Worm (Caenorhabditis elegans) whole organism, late embryonic: ENCODE measurements around the gene F28H6.8.

Experiments
- C38D4.7 ChIP-seq: fragments of 200-800 bp; sonication (Bioruptor generic); optimal IDR thresholded peaks from 2 replicates; lab custom pipeline; 2018; ENCODE audit warnings: mild to moderate bottlenecking, missing genetic modification characterization, moderate library complexity, missing compliant biosample characterization
- F13H6.1 ChIP-seq: sonication (generic microtip); optimal IDR thresholded peaks from 2 replicates; lab custom pipeline; 2016; ENCODE audit warnings: missing genetic modification characterization, missing compliant biosample characterization
- K09A11.1 ChIP-seq: sonication (generic microtip); optimal IDR thresholded peaks from 2 replicates; lab custom pipeline; 2017; ENCODE audit warnings: antibody characterized with exemption, mild to moderate bottlenecking, missing genetic modification characterization, missing compliant biosample characterization; ENCODE audit not compliant: insufficient read depth
- T23F11.4 ChIP-seq: fragments of 200-800 bp; sonication (Bioruptor generic); optimal IDR thresholded peaks from 2 replicates; lab custom pipeline; 2018; ENCODE audit warnings: mild to moderate bottlenecking, missing genetic modification characterization, missing compliant biosample characterization
- ahr-1 ChIP-seq: sonication (generic microtip); optimal IDR thresholded peaks from 2 replicates; lab custom pipeline; 2016; ENCODE audit warnings: missing genetic modification characterization, missing compliant biosample characterization
- ama-1 ChIP-seq: fragments of 150-350 bp; optimal IDR thresholded peaks from 2 replicates; lab custom pipeline; 2014
- ceh-24 ChIP-seq: sonication (generic microtip); optimal IDR thresholded peaks from 2 replicates; lab custom pipeline; 2016; ENCODE audit warnings: mild to moderate bottlenecking, missing genetic modification characterization, missing compliant biosample characterization
- ceh-48 ChIP-seq: sonication (generic microtip); optimal IDR thresholded peaks from 2 replicates; lab custom pipeline; 2016; ENCODE audit warnings: missing genetic modification characterization, inconsistent platforms, missing compliant biosample characterization
- dve-1 ChIP-seq: sonication (generic microtip); optimal IDR thresholded peaks from 2 replicates; lab custom pipeline; 2017; ENCODE audit warnings: antibody characterized with exemption, mild to moderate bottlenecking, missing genetic modification characterization, missing compliant biosample characterization
- elt-2 ChIP-seq: sonication (generic microtip); optimal IDR thresholded peaks from 2 replicates; lab custom pipeline; 2016; ENCODE audit warnings: missing genetic modification reagents, missing genetic modification characterization, missing compliant biosample characterization
- fax-1 ChIP-seq: sonication (generic microtip); optimal IDR thresholded peaks from 2 replicates; lab custom pipeline; 2016; ENCODE audit warnings: missing genotype, missing genetic modification characterization, missing compliant biosample characterization
- mec-3 ChIP-seq: sonication (generic microtip); optimal IDR thresholded peaks from 2 replicates; lab custom pipeline; 2016; ENCODE audit warnings: borderline replicate concordance, missing genetic modification characterization, missing compliant biosample characterization
- nfya-1 ChIP-seq: sonication (generic microtip); optimal IDR thresholded peaks from 2 replicates; lab custom pipeline; 2017; ENCODE audit warnings: missing genetic modification characterization, mild to moderate bottlenecking, missing compliant biosample characterization, antibody characterized with exemption, moderate library complexity
- nhr-11 ChIP-seq: fragments of 150-350 bp; optimal IDR thresholded peaks from 2 replicates; lab custom pipeline; 2014; ENCODE audit warnings: missing biosample characterization, missing genetic modification characterization
- sox-4 ChIP-seq: sonication (generic microtip); optimal IDR thresholded peaks from 2 replicates; lab custom pipeline; 2017; ENCODE audit warnings: mild to moderate bottlenecking, missing genetic modification characterization, inconsistent platforms, missing compliant biosample characterization
- unc-3 ChIP-seq, 2 experiments: fragments of 200-800 bp in 1 of 2; sonication (Bioruptor generic) in 1 of 2; sonication (generic microtip) in 1 of 2; conservative IDR thresholded peaks in 1 of 2; optimal IDR thresholded peaks in 1 of 2; 2 replicates each; pipeline versions ENCODE4 v1.3.6 to Lab custom; 2016 to 2022; ENCODE audit warnings: missing compliant biosample characterization in 2 of 2, missing genetic modification characterization in 2 of 2, missing genetic modification reagents in 1 of 2

F28H6.8 gene

ce11 chrX:14084230-14084629 lies 49.9 kb downstream of the F28H6.8 start, which contains the start of gene C33G3.6:
TSS of gene C33G3.6 (minus strand) at chrX:14084330.
- TF ChIP-seq K09A11.1 (tag; lab: Kevin White, UChicago) (no peak), C38D4.7 (no peak), mec-3 (no peak), nhr-11 (tag; lab: Kevin White, UChicago) (no peak), dve-1 (tag; lab: Kevin White, UChicago) (no peak), T23F11.4 (GFP tag; lab: Kevin White, UChicago) (no peak), ahr-1 (tag; lab: Kevin White, UChicago) (no peak), nfya-1 (no peak), F13H6.1 (tag; lab: Kevin White, UChicago) (no peak), fax-1 (tag; lab: Kevin White, UChicago) (no peak), unc-3 (GFP tag; conservative IDR thresholded peaks at IDR 0.05; lab: Robert Waterston, UW) (no peak), unc-3 (tag; optimal IDR thresholded peaks at IDR 0.05; lab: Kevin White, UChicago) (no peak), ceh-48 (tag; lab: Kevin White, UChicago) (no peak), ceh-24 (tag; lab: Kevin White, UChicago) (no peak), elt-2 (tag; lab: Kevin White, UChicago) (no peak), sox-4 (tag; lab: Kevin White, UChicago) (no peak), ama-1 (lab: Kevin White, UChicago) (no peak)
